Worm (Caenorhabditis elegans): ENCODE results near the gene irld-26.

The irld-26 gene

ce11 chrV:16210257-16211002, 5.4 kb downstream of the irld-26 start, which contains the start of gene F11A5.16:
Gene F11A5.16 (plus strand): TSS chrV:16210952.
- TF ChIP-seq B0310.2 (tag; optimal IDR thresholded peaks at IDR 0.05) (no peak), hnd-1 (tag; optimal IDR thresholded peaks at IDR 0.05) (no peak), tra-4 (tag; optimal IDR thresholded peaks at IDR 0.05) (no peak)

DNA sequence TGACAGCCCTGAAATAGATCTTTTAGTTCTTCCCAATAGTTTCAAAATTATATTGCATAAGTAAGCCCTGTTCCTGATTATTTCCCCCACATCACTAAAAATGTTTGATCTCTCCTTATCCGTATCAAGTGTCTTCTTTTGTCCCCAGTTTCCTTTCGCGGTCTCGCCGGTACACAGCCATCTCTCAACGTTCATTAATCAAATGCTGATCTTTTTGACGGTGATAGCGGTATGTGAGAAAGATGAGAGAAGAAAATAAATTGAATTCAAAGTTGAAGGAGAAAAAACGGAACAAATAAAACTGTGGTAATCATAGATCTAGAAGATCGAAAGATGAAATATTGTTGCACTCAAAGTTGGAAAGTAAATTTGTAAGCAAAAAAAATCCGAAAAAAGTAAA, 6.7 kb downstream of the irld-26 start:
- TF ChIP-seq sea-1 (GFP tag; conservative IDR thresholded peaks at IDR 0.05) (no peak), tbx-11 (GFP tag; IDR thresholded peaks at IDR 0.05) (no peak), ets-7 (tag; optimal IDR thresholded peaks at IDR 0.05) (no peak), hmbx-1 (tag; optimal IDR thresholded peaks at IDR 0.05) (no peak), hnd-1 (tag; optimal IDR thresholded peaks at IDR 0.05) (no peak), scrt-1 (GFP tag; IDR thresholded peaks at IDR 0.05) (no peak), ama-1 (optimal IDR thresholded peaks at IDR 0.05) (no peak), aly-1 (tag; optimal IDR thresholded peaks at IDR 0.05) (no peak), F13C5.2 (tag; optimal IDR thresholded peaks at IDR 0.05) (no peak), tra-4 (tag; optimal IDR thresholded peaks at IDR 0.05) (no peak)

- TF ChIP-seq sea-1 (GFP tag; conservative IDR thresholded peaks at IDR 0.05) (no peak), tra-4 (tag; optimal IDR thresholded peaks at IDR 0.05) (no peak), ceh-13 (GFP tag; optimal IDR thresholded peaks at IDR 0.05) (no peak), flt-1 (GFP tag; IDR thresholded peaks at IDR 0.05) (no peak), scrt-1 (GFP tag; IDR thresholded peaks at IDR 0.05) (no peak), hmbx-1 (tag; optimal IDR thresholded peaks at IDR 0.05) (no peak), ets-7 (tag; optimal IDR thresholded peaks at IDR 0.05) (no peak), hmg-4 (GFP tag; optimal IDR thresholded peaks at IDR 0.05) (no peak), aly-1 (tag; optimal IDR thresholded peaks at IDR 0.05) (no peak), hnd-1 (tag; optimal IDR thresholded peaks at IDR 0.05) (no peak), B0310.2 (tag; optimal IDR thresholded peaks at IDR 0.05) (no peak), tbx-11 (GFP tag; IDR thresholded peaks at IDR 0.05) (no peak), ama-1 (optimal IDR thresholded peaks at IDR 0.05) (no peak)
These were observed 8.3 kb downstream of the irld-26 start for ce11 chrV:16213323-16213722.

- no peak for TF ChIP-seq scrt-1 (GFP tag; IDR thresholded peaks at IDR 0.05)
- no peak for TF ChIP-seq tbx-11 (GFP tag; IDR thresholded peaks at IDR 0.05)
- TF ChIP-seq hmbx-1 (tag; optimal IDR thresholded peaks at IDR 0.05) = no peak
- TF ChIP-seq ets-7 (tag; optimal IDR thresholded peaks at IDR 0.05) = no peak
- no peak for TF ChIP-seq ceh-36 (tag; optimal IDR thresholded peaks at IDR 0.05)
- TF ChIP-seq pes-1 (GFP tag; IDR thresholded peaks at IDR 0.05) = no peak
- TF ChIP-seq ceh-13 (GFP tag; optimal IDR thresholded peaks at IDR 0.05) = no peak
- TF ChIP-seq tra-4 (tag; optimal IDR thresholded peaks at IDR 0.05) = no peak
- no peak for TF ChIP-seq aly-1 (tag; optimal IDR thresholded peaks at IDR 0.05)
- no peak for TF ChIP-seq F13C5.2 (tag; optimal IDR thresholded peaks at IDR 0.05)
- TF ChIP-seq hnd-1 (tag; optimal IDR thresholded peaks at IDR 0.05) = no peak
- no peak for TF ChIP-seq hmg-4 (GFP tag; optimal IDR thresholded peaks at IDR 0.05)
- no peak for TF ChIP-seq ama-1 (optimal IDR thresholded peaks at IDR 0.05)
- no peak for TF ChIP-seq sea-1 (GFP tag; conservative IDR thresholded peaks at IDR 0.05)
- no peak for TF ChIP-seq flt-1 (GFP tag; IDR thresholded peaks at IDR 0.05)
- TF ChIP-seq B0310.2 (tag; optimal IDR thresholded peaks at IDR 0.05) = no peak
- TF ChIP-seq tbx-37 (GFP tag; conservative IDR thresholded peaks at IDR 0.05) = no peak
These were observed 9.5 kb downstream of the irld-26 start, which contains the start of gene F11A5.9 for ce11 chrV:16214505-16214904. Gene F11A5.9 (plus strand): TSS chrV:16214890.

- TF ChIP-seq pes-1 (GFP tag; IDR thresholded peaks at IDR 0.05) = no peak
- no peak for TF ChIP-seq tbx-11 (GFP tag; IDR thresholded peaks at IDR 0.05)
- no peak for TF ChIP-seq ets-7 (tag; optimal IDR thresholded peaks at IDR 0.05)
- no peak for TF ChIP-seq hmg-4 (GFP tag; optimal IDR thresholded peaks at IDR 0.05)
- TF ChIP-seq ama-1 (optimal IDR thresholded peaks at IDR 0.05) = no peak
- no peak for TF ChIP-seq hmbx-1 (tag; optimal IDR thresholded peaks at IDR 0.05)
- TF ChIP-seq ceh-13 (GFP tag; optimal IDR thresholded peaks at IDR 0.05) = no peak
- no peak for TF ChIP-seq tra-4 (tag; optimal IDR thresholded peaks at IDR 0.05)
- TF ChIP-seq hnd-1 (tag; optimal IDR thresholded peaks at IDR 0.05) = no peak
- TF ChIP-seq ceh-36 (tag; optimal IDR thresholded peaks at IDR 0.05) = no peak
- no peak for TF ChIP-seq B0310.2 (tag; optimal IDR thresholded peaks at IDR 0.05)
- TF ChIP-seq sea-1 (GFP tag; conservative IDR thresholded peaks at IDR 0.05) = no peak
- no peak for TF ChIP-seq scrt-1 (GFP tag; IDR thresholded peaks at IDR 0.05)
- no peak for TF ChIP-seq flt-1 (GFP tag; IDR thresholded peaks at IDR 0.05)
These were observed 13.5 kb downstream of the irld-26 start, which contains the start of gene F11A5.15 for ce11 chrV:16218522-16218921. Gene F11A5.15 (minus strand): TSS chrV:16218622.

DNA sequence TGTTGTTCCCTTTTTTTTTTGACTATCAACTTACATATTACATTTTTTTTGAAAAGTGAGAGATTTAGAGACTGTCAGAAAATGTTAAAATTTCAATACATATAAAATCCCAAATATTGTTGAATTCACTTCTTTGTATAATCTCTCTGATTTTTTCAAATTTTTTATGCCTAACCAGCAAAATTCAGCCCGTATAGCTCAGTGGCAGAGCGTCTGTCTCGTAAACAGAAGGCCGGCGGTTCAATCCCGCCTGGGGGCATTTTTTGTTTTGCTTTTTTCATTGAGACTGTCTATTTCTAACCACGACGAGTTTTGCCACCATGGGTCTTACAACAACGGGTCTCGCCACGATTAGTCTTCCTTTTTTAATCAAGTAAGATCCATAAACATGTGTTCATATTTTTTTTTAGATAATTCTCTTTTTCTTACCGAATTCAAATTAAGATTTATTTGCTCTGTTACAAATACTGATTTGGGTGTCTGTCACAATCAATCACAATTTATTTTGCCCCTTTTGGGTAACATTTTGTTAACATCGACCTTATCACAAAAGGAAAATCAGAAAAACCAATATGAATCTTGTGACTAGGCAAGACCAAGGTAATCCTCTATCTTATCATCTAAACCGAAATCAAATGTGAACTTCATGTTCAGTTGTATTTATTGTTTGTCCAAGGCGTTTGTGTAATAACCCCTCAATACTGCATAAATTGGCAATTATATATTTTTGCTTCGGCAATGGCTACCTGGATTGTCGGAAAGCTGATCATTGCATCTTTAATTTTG, 14.2 kb downstream of the irld-26 start, which contains the start of gene glc-1:
Gene glc-1 (plus strand): TSS at position 663 of the 786 bp plus-strand sequence.
- TF ChIP-seq scrt-1 (GFP tag; IDR thresholded peaks at IDR 0.05) (no peak), tra-4 (tag; optimal IDR thresholded peaks at IDR 0.05) (no peak), flt-1 (GFP tag; IDR thresholded peaks at IDR 0.05) (no peak), aly-1 (tag; optimal IDR thresholded peaks at IDR 0.05) (no peak), ceh-13 (GFP tag; optimal IDR thresholded peaks at IDR 0.05) (no peak), F13C5.2 (tag; optimal IDR thresholded peaks at IDR 0.05) (no peak), hnd-1 (tag; optimal IDR thresholded peaks at IDR 0.05) (no peak), pes-1 (GFP tag; IDR thresholded peaks at IDR 0.05) (no peak), ets-7 (tag; optimal IDR thresholded peaks at IDR 0.05) (no peak), ama-1 (optimal IDR thresholded peaks at IDR 0.05) (no peak), ceh-36 (tag; optimal IDR thresholded peaks at IDR 0.05) (no peak), sea-1 (GFP tag; conservative IDR thresholded peaks at IDR 0.05) (no peak), tbx-11 (GFP tag; IDR thresholded peaks at IDR 0.05) (no peak), B0310.2 (tag; optimal IDR thresholded peaks at IDR 0.05) (no peak), hmbx-1 (tag; optimal IDR thresholded peaks at IDR 0.05) (no peak), tbx-37 (GFP tag; conservative IDR thresholded peaks at IDR 0.05) (no peak), hmg-4 (GFP tag; optimal IDR thresholded peaks at IDR 0.05) (no peak)
